Fruit fly (Drosophila melanogaster): ENCODE results near the gene Upf1.

Gene Upf1

DNA sequence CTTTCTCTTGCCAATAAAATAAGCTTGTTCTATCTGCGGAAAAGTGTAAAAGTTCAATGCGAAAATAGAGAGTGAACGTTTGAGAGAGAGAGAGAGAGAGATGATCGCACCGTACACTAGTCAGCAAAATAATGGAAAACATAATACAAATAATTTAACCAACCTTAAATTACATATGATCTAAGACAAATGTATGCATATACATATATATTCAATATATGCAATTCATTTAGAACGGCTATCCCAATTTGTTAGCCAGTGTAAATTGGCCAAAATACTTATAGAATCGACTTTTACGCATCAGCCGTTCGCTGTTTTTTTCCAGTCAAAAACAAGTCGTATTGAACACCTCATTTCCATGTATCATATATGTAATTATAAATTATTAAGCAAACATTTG lies 20.0 kb upstream of the Upf1 start (continued):
- no peak for TF ChIP-seq CG6854 (GFP tag; optimal IDR thresholded peaks at IDR 0.05)
- no peak for TF ChIP-seq CG6808 (GFP tag; optimal IDR thresholded peaks at IDR 0.05)
- TF ChIP-seq CG11762 (GFP tag; optimal IDR thresholded peaks at IDR 0.05; ENCODE audit: insufficient read depth): peak; percentile 45
- no peak for TF ChIP-seq Ets96B (tag; optimal IDR thresholded peaks at IDR 0.05)
- TF ChIP-seq OdsH (GFP tag; optimal IDR thresholded peaks at IDR 0.05): peak; percentile 34
- TF ChIP-seq CG1621 (tag; optimal IDR thresholded peaks at IDR 0.05): no peak
- no peak for TF ChIP-seq CG4318 (GFP tag; optimal IDR thresholded peaks at IDR 0.05)
- peak; percentile 36 for TF ChIP-seq net (GFP tag; optimal IDR thresholded peaks at IDR 0.05)
- peak; percentile 78 for TF ChIP-seq topi (GFP tag; optimal IDR thresholded peaks at IDR 0.05)
- TF ChIP-seq acj6 (GFP tag; optimal IDR thresholded peaks at IDR 0.05): peak; percentile 18
- no peak for TF ChIP-seq CG3032 (tag; optimal IDR thresholded peaks at IDR 0.05)
- peak; percentile 62 for TF ChIP-seq lz (GFP tag; optimal IDR thresholded peaks at IDR 0.05)
- TF ChIP-seq CG3919 (GFP tag; optimal IDR thresholded peaks at IDR 0.05): peak; percentile 65
- no peak for TF ChIP-seq dsx (GFP tag; optimal IDR thresholded peaks at IDR 0.05; ENCODE audit: poor library complexity, severe bottlenecking)
- TF ChIP-seq CG8119 (GFP tag; IDR thresholded peaks at IDR 0.05): peak; percentile 73; the same call in 2 of the 3 replicates
- no peak for TF ChIP-seq Eip75B (GFP tag; optimal IDR thresholded peaks at IDR 0.05)

DNA sequence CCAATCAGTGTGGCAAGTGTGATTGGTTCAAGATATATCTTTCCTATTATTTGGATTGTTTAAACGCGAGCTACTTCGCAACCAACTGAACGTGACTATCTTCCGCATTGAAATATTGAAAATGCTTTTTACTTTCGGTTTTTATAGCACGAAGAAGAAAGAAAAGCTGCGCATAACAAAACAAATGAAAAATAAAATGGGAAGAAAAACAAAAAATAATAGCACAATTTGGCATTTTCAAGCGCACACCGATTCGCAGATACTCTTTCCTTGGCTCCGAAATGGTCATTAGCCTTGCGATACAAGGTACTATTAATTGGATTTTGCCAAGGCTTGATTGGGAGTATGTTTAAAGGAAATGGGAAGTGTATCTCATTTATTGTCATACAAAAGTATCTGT lies 19.4 kb upstream of the Upf1 start, which contains the start of gene Sclp:
Sclp (minus strand) TSS at position 101 of the 400 bp plus-strand sequence.
- TF ChIP-seq Hr39 (GFP tag; optimal IDR thresholded peaks at IDR 0.05): no peak
- no peak for TF ChIP-seq topi (GFP tag; optimal IDR thresholded peaks at IDR 0.05)
- peak; percentile 2 for TF ChIP-seq Met (GFP tag; optimal IDR thresholded peaks at IDR 0.05)
- peak; percentile 9 for TF ChIP-seq Hr4 (GFP tag; optimal IDR thresholded peaks at IDR 0.05)
- no peak for TF ChIP-seq CG8632 (GFP tag; optimal IDR thresholded peaks at IDR 0.05)
- peak; percentile 28; the same call in 1 of the 2 replicates for TF ChIP-seq CG15336 (GFP tag; IDR thresholded peaks at IDR 0.05)
- no peak for TF ChIP-seq salr (GFP tag; optimal IDR thresholded peaks at IDR 0.05)
- 0 out of 3 replicates have a peak, but pooled peaks have one; percentile 34 for TF ChIP-seq eg (GFP tag; IDR thresholded peaks at IDR 0.05)
- peak; percentile 40 for TF ChIP-seq CG32006 (GFP tag; optimal IDR thresholded peaks at IDR 0.05)
- peak; percentile 6 for TF ChIP-seq achi (GFP tag; optimal IDR thresholded peaks at IDR 0.05)
- TF ChIP-seq spab (GFP tag; optimal IDR thresholded peaks at IDR 0.05): no peak
- no peak for TF ChIP-seq Sox15 (GFP tag; optimal IDR thresholded peaks at IDR 0.05)
- TF ChIP-seq CG6276 (GFP tag; optimal IDR thresholded peaks at IDR 0.05): peak; percentile 34

DNA sequence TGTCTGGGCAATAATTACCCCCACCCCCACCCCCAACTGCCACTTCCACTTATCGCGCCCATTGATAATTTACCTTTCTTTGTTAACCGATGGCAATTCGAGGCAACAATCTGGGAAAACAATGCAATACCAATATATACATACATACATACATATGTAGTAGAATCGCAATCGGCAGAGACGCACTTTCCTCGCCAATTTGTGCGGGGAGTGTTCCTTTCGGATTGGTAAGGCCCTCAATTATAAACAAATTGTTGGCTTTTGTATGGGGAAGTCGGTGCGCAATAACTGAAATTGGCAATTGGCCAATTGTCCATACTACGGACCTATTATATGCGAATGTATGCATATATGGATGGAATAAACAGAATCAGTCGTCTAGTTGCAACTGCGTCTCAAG lies 18.5 kb upstream of the Upf1 start:
- TF ChIP-seq Eip78C (GFP tag): peak; percentile 58
- TF ChIP-seq Eip93F (GFP tag; optimal IDR thresholded peaks at IDR 0.05): peak; percentile 23
- no peak for TF ChIP-seq acj6 (GFP tag; optimal IDR thresholded peaks at IDR 0.05)
- TF ChIP-seq vri (GFP tag; optimal IDR thresholded peaks at IDR 0.05): peak; percentile 5
- TF ChIP-seq CG9139 (GFP tag; optimal IDR thresholded peaks at IDR 0.05): no peak
- TF ChIP-seq Gug (GFP tag; IDR thresholded peaks at IDR 0.05): no peak

dm6 chrX:11922650-11923237 lies 17.6 kb upstream of the Upf1 start:
- TF ChIP-seq vri (GFP tag; optimal IDR thresholded peaks at IDR 0.05) (peak; percentile 13), CG3032 (tag; optimal IDR thresholded peaks at IDR 0.05) (no peak), CG32006 (GFP tag; optimal IDR thresholded peaks at IDR 0.05) (peak; percentile 6), Eip93F (GFP tag; optimal IDR thresholded peaks at IDR 0.05) (peak; percentile 30), Eip78C (GFP tag) (peak; percentile 70), CG11294 (GFP tag; IDR thresholded peaks at IDR 0.05) (no peak), CG6808 (GFP tag; optimal IDR thresholded peaks at IDR 0.05) (no peak)

- TF ChIP-seq CG10631 (GFP tag; optimal IDR thresholded peaks at IDR 0.05) (peak; percentile 78), CG11294 (GFP tag; IDR thresholded peaks at IDR 0.05) (peak; percentile 75), fd85E (GFP tag; optimal IDR thresholded peaks at IDR 0.05) (no peak), cyc (GFP tag; optimal IDR thresholded peaks at IDR 0.05) (peak; percentile 76), Eip75B (GFP tag; optimal IDR thresholded peaks at IDR 0.05) (peak; percentile 67), Ets96B (tag; optimal IDR thresholded peaks at IDR 0.05) (peak; percentile 64), Met (GFP tag; optimal IDR thresholded peaks at IDR 0.05) (peak; percentile 88), acj6 (GFP tag; optimal IDR thresholded peaks at IDR 0.05) (peak; percentile 83), net (GFP tag; optimal IDR thresholded peaks at IDR 0.05) (peak; percentile 77), spab (GFP tag; optimal IDR thresholded peaks at IDR 0.05) (peak; percentile 30), fd59A (GFP tag; optimal IDR thresholded peaks at IDR 0.05) (peak; percentile 28), Eip78C (GFP tag) (peak; percentile 97), Hr4 (GFP tag; optimal IDR thresholded peaks at IDR 0.05) (peak; percentile 83), CG3919 (GFP tag; optimal IDR thresholded peaks at IDR 0.05) (peak; percentile 79), Hr38 (GFP tag; optimal IDR thresholded peaks at IDR 0.05) (no peak), dsx (GFP tag; optimal IDR thresholded peaks at IDR 0.05; ENCODE audit: poor library complexity, severe bottlenecking) (peak; percentile 70), svp (GFP tag) (peak; percentile 93), Sox15 (GFP tag; optimal IDR thresholded peaks at IDR 0.05) (peak; percentile 43), CG8632 (GFP tag; optimal IDR thresholded peaks at IDR 0.05) (peak; percentile 78), Sox102F (GFP tag; optimal IDR thresholded peaks at IDR 0.05) (peak; percentile 73), Hr39 (GFP tag; optimal IDR thresholded peaks at IDR 0.05) (peak; percentile 75)
Observed at dm6 chrX:11920959-11921358, 15.8 kb upstream of the Upf1 start.
